Worm (Caenorhabditis elegans): ENCODE results near the gene srh-276.

- no peak for TF ChIP-seq sox-4 (tag; optimal IDR thresholded peaks at IDR 0.05)
- TF ChIP-seq hlh-13 (GFP tag; optimal IDR thresholded peaks at IDR 0.05): no peak
- no peak for TF ChIP-seq pha-4 (tag; optimal IDR thresholded peaks at IDR 0.05)
- TF ChIP-seq tbx-2 (tag; optimal IDR thresholded peaks at IDR 0.05): no peak
- no peak for TF ChIP-seq ahr-1 (tag; optimal IDR thresholded peaks at IDR 0.05)
- TF ChIP-seq ets-4 (tag; optimal IDR thresholded peaks at IDR 0.05): no peak
- no peak for TF ChIP-seq nhr-11 (tag; optimal IDR thresholded peaks at IDR 0.05)
- no peak for TF ChIP-seq pros-1 (tag; optimal IDR thresholded peaks at IDR 0.05)
- TF ChIP-seq ceh-48 (tag; optimal IDR thresholded peaks at IDR 0.05): no peak
- no peak for TF ChIP-seq pqm-1 (tag; optimal IDR thresholded peaks at IDR 0.05)
- no peak for TF ChIP-seq C08G9.2 (tag; optimal IDR thresholded peaks at IDR 0.05)
- no peak for TF ChIP-seq hlh-8 (tag; optimal IDR thresholded peaks at IDR 0.05)
- TF ChIP-seq fkh-10 (GFP tag; optimal IDR thresholded peaks at IDR 0.05): no peak
Measured at ce11 chrV:15515365-15515764, 13.8 kb upstream of the srh-276 start.
